Worm (Caenorhabditis elegans) whole organism, L4 larva: ENCODE results near the gene clec-222.

Experiments used
- Y5F2A.4 ChIP-seq: fragments of 200-800 bp; sonication (Bioruptor generic); optimal IDR thresholded peaks from 2 replicates; lab custom pipeline; 2018; ENCODE audit warnings: mild to moderate bottlenecking, missing genetic modification characterization, missing compliant biosample characterization
- ZK337.2 ChIP-seq: fragments of 200-800 bp; sonication (Bioruptor generic); IDR thresholded peaks from 2 replicates; pipeline ENCODE4 v1.3.6; 2022; ENCODE audit warnings: missing genetic modification reagents, missing genetic modification characterization, missing compliant biosample characterization
- dve-1 ChIP-seq: sonication (generic microtip); optimal IDR thresholded peaks from 2 replicates; lab custom pipeline; 2017; ENCODE audit warnings: antibody characterized with exemption, mild to moderate bottlenecking, missing genetic modification characterization, missing compliant biosample characterization; ENCODE audit not compliant: insufficient read depth
- egl-27 ChIP-seq: sonication (generic microtip); optimal IDR thresholded peaks from 3 replicates; lab custom pipeline; 2017; ENCODE audit warnings: missing biosample characterization, missing genetic modification reagents, missing genetic modification characterization
- fos-1 ChIP-seq: fragments of 150-350 bp; optimal IDR thresholded peaks from 2 replicates; lab custom pipeline; 2014; ENCODE audit warnings: missing biosample characterization, missing genetic modification characterization
- gei-8 ChIP-seq: fragments of 200-800 bp; sonication (Bioruptor generic); optimal IDR thresholded peaks from 2 replicates; lab custom pipeline; 2018; ENCODE audit warnings: mild to moderate bottlenecking, missing genetic modification characterization, missing compliant biosample characterization
- lin-38 ChIP-seq: fragments of 200-800 bp; sonication (Bioruptor generic); IDR thresholded peaks from 2 replicates; pipeline ENCODE4 v1.3.6; 2022; ENCODE audit warnings: missing genetic modification reagents, missing genetic modification characterization, missing compliant biosample characterization
- mes-2 ChIP-seq: sonication (generic microtip); optimal IDR thresholded peaks from 2 replicates; lab custom pipeline; 2016; ENCODE audit warnings: missing genotype, mild to moderate bottlenecking, missing genetic modification characterization, missing compliant biosample characterization; ENCODE audit not compliant: poor library complexity, severe bottlenecking
- mxl-2 ChIP-seq: fragments of 200-800 bp; sonication (Bioruptor generic); conservative IDR thresholded peaks from 2 replicates; pipeline ENCODE4 v1.3.6; 2022; ENCODE audit warnings: missing genetic modification reagents, missing genetic modification characterization, missing compliant biosample characterization
- mxl-3 ChIP-seq: fragments of 200-800 bp; sonication (Bioruptor generic); optimal IDR thresholded peaks from 2 replicates; lab custom pipeline; 2018; ENCODE audit warnings: mild to moderate bottlenecking, missing genetic modification characterization, missing compliant biosample characterization
- nhr-41 ChIP-seq: fragments of 200-800 bp; sonication (Bioruptor generic); IDR thresholded peaks from 2 replicates; pipeline ENCODE4 v1.3.6; 2022; ENCODE audit warnings: missing genetic modification reagents, missing genetic modification characterization, missing compliant biosample characterization
- pqm-1 ChIP-seq: sonication (generic microtip); optimal IDR thresholded peaks from 2 replicates; lab custom pipeline; 2017; ENCODE audit warnings: missing biosample characterization, missing genetic modification characterization
- unc-62 ChIP-seq, 3 experiments: fragments of 150-350 bp in 1 of 3; sonication (generic microtip); optimal IDR thresholded peaks in 2 of 3; peaks in 1 of 3; 1 replicate in 1 of 3; 2 replicates in 2 of 3; lab custom pipeline; 2014 to 2017; ENCODE audit warnings: missing biosample characterization in 3 of 3, missing genetic modification characterization in 3 of 3, missing genetic modification reagents in 3 of 3, missing genotype in 1 of 3
- zip-2 ChIP-seq: fragments of 150-350 bp; optimal IDR thresholded peaks from 2 replicates; lab custom pipeline; 2014; ENCODE audit warnings: missing biosample characterization, missing genetic modification characterization

ce11 chrV:11298632-11299031 lies 27.5 kb downstream of the clec-222 start, which contains the start of gene T03F7.5:
- TF ChIP-seq mes-2: no peak
- TF ChIP-seq dve-1 (tag; lab: Kevin White, UChicago): no peak
- no peak for TF ChIP-seq pqm-1 (tag; lab: Kevin White, UChicago)
- no peak for TF ChIP-seq zip-2 (tag; lab: Kevin White, UChicago)
- TF ChIP-seq ZK337.2 (GFP tag; lab: Robert Waterston, UW): no peak
- no peak for TF ChIP-seq nhr-41
- TF ChIP-seq unc-62 (GFP tag; optimal IDR thresholded peaks at IDR 0.05 in 1 of 2; lab: Kevin White, UChicago): no peak
- TF ChIP-seq unc-62 (tag; optimal IDR thresholded peaks at IDR 0.05; lab: Kevin White, UChicago): no peak
- TF ChIP-seq mxl-3 (GFP tag; lab: Kevin White, UChicago): no peak
- TF ChIP-seq fos-1 (tag; lab: Kevin White, UChicago): no peak
- no peak for TF ChIP-seq mxl-2 (GFP tag; lab: Robert Waterston, UW)
- no peak for TF ChIP-seq Y5F2A.4
- no peak for TF ChIP-seq egl-27 (tag; lab: Kevin White, UChicago)
- no peak for TF ChIP-seq lin-38 (GFP tag; lab: Robert Waterston, UW)
- TF ChIP-seq gei-8: no peak
